Worm (Caenorhabditis elegans): ENCODE data around the gene nhr-182.

DNA sequence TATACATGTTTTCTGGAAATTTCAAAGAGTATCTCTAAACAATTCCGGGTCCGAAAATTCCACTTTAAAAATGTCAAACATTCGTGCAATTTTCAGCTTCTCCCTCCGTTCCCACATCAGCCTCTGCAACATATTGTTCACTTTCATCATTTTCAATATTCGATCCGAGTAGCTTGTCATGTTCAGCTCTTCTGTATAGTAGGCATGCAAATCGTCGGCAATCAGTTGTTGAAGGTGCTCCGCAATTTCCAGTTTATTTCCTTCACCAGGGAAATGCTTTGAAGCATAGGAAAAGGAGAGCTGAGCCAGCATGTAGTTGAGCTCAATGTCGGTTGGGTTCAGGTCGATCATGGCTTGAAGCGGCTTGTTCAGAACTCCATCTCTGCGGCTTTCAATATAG is 5.2 kb upstream of the nhr-182 start:
- TF ChIP-seq med-1 (GFP tag; optimal IDR thresholded peaks at IDR 0.05; ENCODE audit: insufficient read depth): no peak
- TF ChIP-seq flt-1 (GFP tag; IDR thresholded peaks at IDR 0.05): no peak
- no peak for TF ChIP-seq ztf-29 (GFP tag; IDR thresholded peaks at IDR 0.05)
- TF ChIP-seq tab-1 (GFP tag; IDR thresholded peaks at IDR 0.05): no peak
